Worm (Caenorhabditis elegans) whole organism, young adult: Measurements from ENCODE around the gene coa-7.

Source experiments
- F22D6.2 ChIP-seq: sonication (generic microtip); optimal IDR thresholded peaks from 2 replicates; lab custom pipeline; 2016; ENCODE audit warnings: mild to moderate bottlenecking, missing genetic modification characterization, missing compliant biosample characterization
- Y53F4B.3 ChIP-seq: fragments of 200-800 bp; sonication (Bioruptor generic); IDR thresholded peaks from 2 replicates; pipeline ENCODE4 v1.3.6; 2022; ENCODE audit warnings: missing genetic modification reagents, missing genetic modification characterization, missing compliant biosample characterization
- Y79H2A.3 ChIP-seq: fragments of 200-800 bp; sonication (Bioruptor generic); conservative IDR thresholded peaks from 2 replicates; pipeline ENCODE4 v1.3.6; 2022; ENCODE audit warnings: missing genetic modification reagents, missing genetic modification characterization, missing compliant biosample characterization
- him-1 ChIP-seq: sonication (generic microtip); optimal IDR thresholded peaks from 2 replicates; lab custom pipeline; 2016; ENCODE audit warnings: missing genotype, missing genetic modification reagents, missing genetic modification characterization, missing compliant biosample characterization
- hsf-1 ChIP-seq: fragments of 200-800 bp; sonication (Bioruptor generic); IDR thresholded peaks from 2 replicates; pipeline ENCODE4 v1.3.6; 2022; ENCODE audit warnings: missing genetic modification reagents, missing genetic modification characterization, missing compliant biosample characterization
- lag-1 ChIP-seq: fragments of 200-800 bp; sonication (Bioruptor generic); IDR thresholded peaks from 2 replicates; pipeline ENCODE4 v1.3.6; 2022; ENCODE audit warnings: missing genetic modification reagents, missing genetic modification characterization, missing compliant biosample characterization
- lin-40 ChIP-seq: sonication (generic microtip); optimal IDR thresholded peaks from 2 replicates; lab custom pipeline; 2016; ENCODE audit warnings: missing genetic modification characterization, mild to moderate bottlenecking, missing compliant biosample characterization, missing genotype, missing genetic modification reagents
- lin-54 ChIP-seq: fragments of 200-800 bp; sonication (Bioruptor generic); optimal IDR thresholded peaks from 2 replicates; lab custom pipeline; 2018; ENCODE audit warnings: mild to moderate bottlenecking, missing genetic modification characterization, missing compliant biosample characterization
- nfya-2 ChIP-seq: fragments of 200-800 bp; sonication (Bioruptor generic); IDR thresholded peaks from 2 replicates; pipeline ENCODE4 v1.3.6; 2022; ENCODE audit warnings: missing genetic modification reagents, missing genetic modification characterization, missing compliant biosample characterization
- unc-130 ChIP-seq: sonication (generic microtip); optimal IDR thresholded peaks from 2 replicates; lab custom pipeline; 2016; ENCODE audit warnings: missing genetic modification reagents, missing genetic modification characterization, missing compliant biosample characterization
- ztf-6 ChIP-seq: fragments of 200-800 bp; sonication (Bioruptor generic); IDR thresholded peaks from 2 replicates; pipeline ENCODE4 v1.3.6; 2022; ENCODE audit warnings: missing genetic modification reagents, missing genetic modification characterization, missing compliant biosample characterization

DNA sequence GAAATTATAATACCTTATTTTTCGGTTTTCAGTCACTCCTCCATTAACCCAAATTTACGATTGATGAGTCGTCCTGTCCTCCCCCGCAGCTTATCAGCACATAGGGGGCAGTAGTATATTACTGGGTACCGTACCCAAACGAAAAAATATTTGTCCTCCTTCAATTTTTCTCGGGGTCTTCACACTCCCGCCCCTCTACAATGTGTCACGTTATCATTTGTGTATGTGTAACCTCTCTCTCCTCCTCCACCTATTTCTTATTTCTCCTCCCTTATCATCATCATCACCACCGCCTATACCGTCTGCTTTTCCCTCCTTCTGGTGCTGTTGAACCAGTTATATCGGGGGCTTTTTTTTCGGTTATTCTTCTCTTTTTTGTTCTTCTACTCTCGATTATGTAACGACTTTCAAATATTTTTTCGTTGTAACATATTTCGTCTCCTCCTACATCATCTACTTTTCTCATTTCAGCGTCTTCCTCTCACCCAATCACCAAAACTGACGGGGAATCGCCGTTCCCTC is 4.6 kb downstream of the coa-7 start, which contains the start of gene ghi-1:
- no peak for TF ChIP-seq lag-1 (GFP tag; lab: Robert Waterston, UW)
- TF ChIP-seq ztf-6: no peak
- TF ChIP-seq him-1: no peak
- no peak for TF ChIP-seq unc-130 (GFP tag; lab: Kevin White, UChicago)
- no peak for TF ChIP-seq Y79H2A.3 (GFP tag; lab: Robert Waterston, UW)
- no peak for TF ChIP-seq lin-54 (GFP tag; lab: Kevin White, UChicago)
- no peak for TF ChIP-seq lin-40 (tag; lab: Kevin White, UChicago)
- TF ChIP-seq F22D6.2 (tag; lab: Kevin White, UChicago): no peak
- no peak for TF ChIP-seq Y53F4B.3 (GFP tag; lab: Robert Waterston, UW)
- TF ChIP-seq hsf-1 (GFP tag; lab: Robert Waterston, UW): no peak
- TF ChIP-seq nfya-2 (GFP tag; lab: Robert Waterston, UW): no peak
